Worm (Caenorhabditis elegans): ENCODE results near the gene cpf-1.

Gene cpf-1

DNA sequence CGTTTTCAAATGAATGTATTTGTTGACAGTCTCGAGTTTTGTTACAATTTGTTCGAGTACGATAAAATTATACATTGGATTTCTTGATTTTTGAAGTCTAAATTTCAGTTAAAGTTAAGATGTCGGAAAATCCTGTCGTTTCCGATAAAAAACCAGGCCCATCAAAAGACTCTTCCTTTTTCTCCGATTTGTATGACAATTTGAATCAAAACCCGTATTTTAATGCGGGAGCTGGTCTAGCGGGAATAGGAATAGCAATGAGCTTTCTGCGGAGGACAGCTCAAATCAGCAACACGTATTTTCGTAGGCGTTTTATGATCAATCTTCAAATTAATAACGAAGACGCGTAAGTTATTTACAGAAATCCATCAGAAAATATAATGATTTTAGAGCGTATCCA lies 31.3 kb downstream of the cpf-1 start, which contains the start of gene bcs-1:
bcs-1 (plus strand) TSS at position 109 of the 400 bp plus-strand sequence.
- TF ChIP-seq lir-1 (GFP tag; conservative IDR thresholded peaks at IDR 0.05), result no peak
- TF ChIP-seq hmg-1.2 (GFP tag; IDR thresholded peaks at IDR 0.05), result no peak
- TF ChIP-seq chd-7 (tag; optimal IDR thresholded peaks at IDR 0.05), result no peak
- no peak for TF ChIP-seq hlh-12 (tag; optimal IDR thresholded peaks at IDR 0.05)
- TF ChIP-seq pha-4 (tag; optimal IDR thresholded peaks at IDR 0.05), result no peak
- TF ChIP-seq F37B4.10 (GFP tag; IDR thresholded peaks at IDR 0.05), result no peak
- no peak for TF ChIP-seq snpc-1.3 (tag; optimal IDR thresholded peaks at IDR 0.05; ENCODE audit: insufficient read depth)
- no peak for TF ChIP-seq Y53F4B.3 (GFP tag; IDR thresholded peaks at IDR 0.05)
- TF ChIP-seq snpc-4 (GFP tag; optimal IDR thresholded peaks at IDR 0.05), result peak; percentile 28
- TF ChIP-seq snpc-4 (tag; optimal IDR thresholded peaks at IDR 0.05), result no peak
- no peak for TF ChIP-seq let-607 (tag; optimal IDR thresholded peaks at IDR 0.05)
- no peak for TF ChIP-seq nhr-80 (tag; optimal IDR thresholded peaks at IDR 0.05)
- TF ChIP-seq ets-4 (GFP tag; optimal IDR thresholded peaks at IDR 0.05), result no peak
- no peak for TF ChIP-seq egl-44 (GFP tag; IDR thresholded peaks at IDR 0.05)
- TF ChIP-seq athp-1 (tag; optimal IDR thresholded peaks at IDR 0.05), result no peak
- TF ChIP-seq dox-1 (GFP tag; IDR thresholded peaks at IDR 0.05), result no peak
- no peak for TF ChIP-seq lag-1 (GFP tag; IDR thresholded peaks at IDR 0.05)
- no peak for TF ChIP-seq repo-1 (tag; optimal IDR thresholded peaks at IDR 0.05)
- TF ChIP-seq lin-35 (GFP tag; optimal IDR thresholded peaks at IDR 0.05), result no peak
- TF ChIP-seq cebp-2 (GFP tag; IDR thresholded peaks at IDR 0.05), result no peak
- no peak for TF ChIP-seq ztf-28 (GFP tag; IDR thresholded peaks at IDR 0.05)
- no peak for TF ChIP-seq F57C9.4 (tag; optimal IDR thresholded peaks at IDR 0.05)
- no peak for TF ChIP-seq akir-1 (GFP tag; optimal IDR thresholded peaks at IDR 0.05)
- TF ChIP-seq hmg-20 (GFP tag; IDR thresholded peaks at IDR 0.05), result no peak
- no peak for TF ChIP-seq bed-1 (GFP tag; IDR thresholded peaks at IDR 0.05)
- TF ChIP-seq F23B12.7 (tag; optimal IDR thresholded peaks at IDR 0.05; ENCODE audit: insufficient read depth), result no peak
- no peak for TF ChIP-seq nhr-90 (tag; optimal IDR thresholded peaks at IDR 0.05)
- no peak for TF ChIP-seq egl-18 (GFP tag; IDR thresholded peaks at IDR 0.05)
- no peak for TF ChIP-seq atf-7 (tag; optimal IDR thresholded peaks at IDR 0.05)
- no peak for TF ChIP-seq rpc-1 (optimal IDR thresholded peaks at IDR 0.05)
- no peak for TF ChIP-seq rpc-1 (tag; optimal IDR thresholded peaks at IDR 0.05)
- no peak for TF ChIP-seq snpc-3.4 (tag; optimal IDR thresholded peaks at IDR 0.05)
- no peak for TF ChIP-seq hlh-26 (GFP tag; conservative IDR thresholded peaks at IDR 0.05)
- no peak for TF ChIP-seq rec-8 (tag; optimal IDR thresholded peaks at IDR 0.05)
- no peak for TF ChIP-seq tbx-9 (tag; optimal IDR thresholded peaks at IDR 0.05; ENCODE audit: borderline replicate concordance)
- TF ChIP-seq ekl-4 (GFP tag; IDR thresholded peaks at IDR 0.05), result 0 out of 2 replicates have a peak, but pooled peaks have one; percentile 20
- TF ChIP-seq dpff-1 (tag; optimal IDR thresholded peaks at IDR 0.05), result no peak
- no peak for TF ChIP-seq F22D6.2 (tag; optimal IDR thresholded peaks at IDR 0.05)
- no peak for TF ChIP-seq egrh-3 (GFP tag; IDR thresholded peaks at IDR 0.05)
- TF ChIP-seq zfh-2 (GFP tag; conservative IDR thresholded peaks at IDR 0.05), result no peak
- TF ChIP-seq hsf-1 (GFP tag; IDR thresholded peaks at IDR 0.05), result no peak
- TF ChIP-seq mes-4 (tag; optimal IDR thresholded peaks at IDR 0.05), result no peak
- no peak for TF ChIP-seq nhr-179 (tag; optimal IDR thresholded peaks at IDR 0.05)
- no peak for TF ChIP-seq mcd-1 (GFP tag; IDR thresholded peaks at IDR 0.05)
- no peak for TF ChIP-seq nhr-120 (GFP tag; IDR thresholded peaks at IDR 0.05)
- no peak for TF ChIP-seq ama-1 (optimal IDR thresholded peaks at IDR 0.05)
- TF ChIP-seq ama-1 (GFP tag; optimal IDR thresholded peaks at IDR 0.05), result no peak
- TF ChIP-seq lsl-1 (GFP tag; optimal IDR thresholded peaks at IDR 0.05), result peak; percentile 26
- no peak for TF ChIP-seq K11D2.4 (GFP tag; IDR thresholded peaks at IDR 0.05)
- no peak for TF ChIP-seq C06A6.2 (GFP tag; conservative IDR thresholded peaks at IDR 0.05)
- TF ChIP-seq F39B2.1 (GFP tag; IDR thresholded peaks at IDR 0.05), result 0 out of 2 replicates have a peak, but pooled peaks have one; percentile 44

Measured in whole organism, young adult.